Worm (Caenorhabditis elegans): ENCODE data around the gene fipr-11.

DNA sequence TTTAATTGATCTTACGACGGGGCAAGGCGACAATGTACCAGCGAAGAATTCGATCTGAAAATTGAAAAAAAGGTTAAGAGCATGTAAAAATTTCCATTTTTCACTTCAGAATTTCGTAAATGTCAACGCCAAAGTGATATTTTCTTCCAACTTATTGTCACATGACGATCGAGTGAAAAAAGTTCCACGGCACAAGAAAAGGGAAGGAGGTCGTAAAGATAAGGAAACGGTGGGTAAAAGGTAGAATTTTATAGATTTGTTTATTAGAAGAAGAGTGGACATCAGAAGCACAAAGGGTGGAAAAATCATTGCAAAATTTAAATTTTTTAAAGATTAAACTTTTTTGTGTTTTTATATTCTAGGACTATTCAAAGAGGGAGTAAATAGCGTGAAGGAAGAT lies 21.9 kb upstream of the fipr-11 start:
- TF ChIP-seq hmg-1.1 (GFP tag; IDR thresholded peaks at IDR 0.05) (no peak), vab-7 (GFP tag; IDR thresholded peaks at IDR 0.05) (no peak)
